Worm (Caenorhabditis elegans) whole organism, early embryonic: Measurements from ENCODE around the gene Y62E10A.3.

Source experiments
- B0310.2 ChIP-seq: sonication (generic microtip); optimal IDR thresholded peaks from 2 replicates; lab custom pipeline; 2016; ENCODE audit warnings: mild to moderate bottlenecking, missing genetic modification characterization, missing compliant biosample characterization
- F13C5.2 ChIP-seq: sonication (generic microtip); optimal IDR thresholded peaks from 2 replicates; lab custom pipeline; 2017; ENCODE audit warnings: mild to moderate bottlenecking, missing genetic modification characterization, inconsistent platforms, missing compliant biosample characterization
- aly-1 ChIP-seq: sonication (generic microtip); optimal IDR thresholded peaks from 2 replicates; lab custom pipeline; 2016; ENCODE audit warnings: missing genetic modification characterization, missing compliant biosample characterization
- ama-1 ChIP-seq: fragments of 150-350 bp; optimal IDR thresholded peaks from 2 replicates; lab custom pipeline; 2014
- ceh-13 ChIP-seq: fragments of 200-800 bp; sonication (Bioruptor generic); optimal IDR thresholded peaks from 2 replicates; lab custom pipeline; 2018; ENCODE audit warnings: mild to moderate bottlenecking, missing genetic modification characterization, missing compliant biosample characterization
- ceh-36 ChIP-seq: sonication (generic microtip); optimal IDR thresholded peaks from 2 replicates; lab custom pipeline; 2016; ENCODE audit warnings: missing genetic modification characterization, inconsistent platforms, missing compliant biosample characterization
- ets-7 ChIP-seq: sonication (generic microtip); optimal IDR thresholded peaks from 2 replicates; lab custom pipeline; 2016; ENCODE audit warnings: missing genotype, missing genetic modification characterization, missing compliant biosample characterization
- flt-1 ChIP-seq: fragments of 200-800 bp; sonication (Bioruptor generic); IDR thresholded peaks from 2 replicates; pipeline ENCODE4 v1.3.6; 2022; ENCODE audit warnings: missing genetic modification characterization, missing compliant biosample characterization
- hmbx-1 ChIP-seq: sonication (generic microtip); optimal IDR thresholded peaks from 2 replicates; lab custom pipeline; 2016; ENCODE audit warnings: mild to moderate bottlenecking, missing genetic modification characterization, missing compliant biosample characterization
- hmg-4 ChIP-seq: fragments of 200-800 bp; sonication (Bioruptor generic); optimal IDR thresholded peaks from 2 replicates; lab custom pipeline; 2018; ENCODE audit warnings: mild to moderate bottlenecking, missing genetic modification characterization, missing compliant biosample characterization
- hnd-1 ChIP-seq: sonication (generic microtip); optimal IDR thresholded peaks from 2 replicates; lab custom pipeline; 2016; ENCODE audit warnings: missing genetic modification characterization, missing compliant biosample characterization
- pes-1 ChIP-seq: fragments of 200-800 bp; sonication (Bioruptor generic); IDR thresholded peaks from 2 replicates; pipeline ENCODE4 v1.3.6; 2022; ENCODE audit warnings: missing genetic modification reagents, missing genetic modification characterization, missing compliant biosample characterization
- scrt-1 ChIP-seq: fragments of 200-800 bp; sonication (Bioruptor generic); IDR thresholded peaks from 2 replicates; pipeline ENCODE4 v1.3.6; 2022; ENCODE audit warnings: missing genetic modification characterization, missing compliant biosample characterization
- sea-1 ChIP-seq: fragments of 200-800 bp; sonication (Bioruptor generic); conservative IDR thresholded peaks from 2 replicates; pipeline ENCODE4 v1.3.6; 2022; ENCODE audit warnings: missing genetic modification characterization, missing compliant biosample characterization
- tbx-11 ChIP-seq: fragments of 200-800 bp; sonication (Bioruptor generic); IDR thresholded peaks from 2 replicates; pipeline ENCODE4 v1.3.6; 2022; ENCODE audit warnings: missing genetic modification characterization, missing compliant biosample characterization
- tbx-37 ChIP-seq: fragments of 200-800 bp; sonication (Bioruptor generic); conservative IDR thresholded peaks from 2 replicates; pipeline ENCODE4 v1.3.6; 2022; ENCODE audit warnings: missing genetic modification reagents, missing genetic modification characterization, missing compliant biosample characterization
- tra-4 ChIP-seq: sonication (generic microtip); optimal IDR thresholded peaks from 2 replicates; lab custom pipeline; 2017; ENCODE audit warnings: missing genetic modification characterization, missing compliant biosample characterization

The Y62E10A.3 gene

ce11 chrIV:13323823-13324359, 36.2 kb downstream of the Y62E10A.3 start, which contains the start of gene fat-2:
fat-2 (plus strand) TSS chrIV:13323873.
- TF ChIP-seq hnd-1 (tag; lab: Kevin White, UChicago) (no peak), pes-1 (no peak), ceh-36 (tag; lab: Kevin White, UChicago) (no peak), aly-1 (no peak), sea-1 (GFP tag; lab: Robert Waterston, UW) (no peak), F13C5.2 (no peak), ets-7 (tag; lab: Kevin White, UChicago) (no peak), tbx-11 (GFP tag; lab: Robert Waterston, UW) (no peak), scrt-1 (GFP tag; lab: Robert Waterston, UW) (no peak), hmbx-1 (no peak), tbx-37 (GFP tag; lab: Robert Waterston, UW) (no peak)

ce11 chrIV:13322429-13322828, 37.6 kb downstream of the Y62E10A.3 start:
- TF ChIP-seq aly-1 (no peak), pes-1 (no peak), tbx-37 (GFP tag; lab: Robert Waterston, UW) (no peak), hnd-1 (tag; lab: Kevin White, UChicago) (no peak), ceh-13 (GFP tag; lab: Kevin White, UChicago) (no peak), flt-1 (GFP tag; lab: Robert Waterston, UW) (no peak), hmbx-1 (no peak)

- TF ChIP-seq B0310.2 (tag; lab: Kevin White, UChicago) = no peak
- no peak for TF ChIP-seq tbx-37 (GFP tag; lab: Robert Waterston, UW)
- TF ChIP-seq tra-4 (tag; lab: Kevin White, UChicago) = no peak
These were observed 40.0 kb downstream of the Y62E10A.3 start for ce11 chrIV:13319886-13320650.

- TF ChIP-seq ceh-13 (GFP tag; lab: Kevin White, UChicago) = no peak
- TF ChIP-seq ceh-36 (tag; lab: Kevin White, UChicago) = no peak
- TF ChIP-seq scrt-1 (GFP tag; lab: Robert Waterston, UW) = no peak
- TF ChIP-seq aly-1 = no peak
- no peak for TF ChIP-seq tra-4 (tag; lab: Kevin White, UChicago)
- TF ChIP-seq B0310.2 (tag; lab: Kevin White, UChicago) = no peak
- no peak for TF ChIP-seq F13C5.2
- TF ChIP-seq ets-7 (tag; lab: Kevin White, UChicago) = no peak
- no peak for TF ChIP-seq hnd-1 (tag; lab: Kevin White, UChicago)
- TF ChIP-seq flt-1 (GFP tag; lab: Robert Waterston, UW) = no peak
- TF ChIP-seq tbx-37 (GFP tag; lab: Robert Waterston, UW) = no peak
- TF ChIP-seq tbx-11 (GFP tag; lab: Robert Waterston, UW) = no peak
- TF ChIP-seq sea-1 (GFP tag; lab: Robert Waterston, UW) = no peak
- TF ChIP-seq hmg-4 (GFP tag; lab: Kevin White, UChicago) = no peak
- no peak for TF ChIP-seq pes-1
These were observed 41.3 kb downstream of the Y62E10A.3 start for ce11 chrIV:13318773-13319172.

ce11 chrIV:13315344-13315743, 44.7 kb downstream of the Y62E10A.3 start, which contains the start of gene fat-1:
fat-1 (plus strand) TSS chrIV:13315644.
- TF ChIP-seq sea-1 (GFP tag; lab: Robert Waterston, UW) = no peak
- no peak for TF ChIP-seq ets-7 (tag; lab: Kevin White, UChicago)
- TF ChIP-seq pes-1 = no peak
- TF ChIP-seq aly-1 = no peak
- no peak for TF ChIP-seq hmbx-1
- TF ChIP-seq hnd-1 (tag; lab: Kevin White, UChicago) = no peak
- TF ChIP-seq scrt-1 (GFP tag; lab: Robert Waterston, UW) = no peak
- no peak for TF ChIP-seq ceh-36 (tag; lab: Kevin White, UChicago)
- TF ChIP-seq tbx-11 (GFP tag; lab: Robert Waterston, UW) = no peak

- TF ChIP-seq B0310.2 (tag; lab: Kevin White, UChicago) (no peak), hnd-1 (tag; lab: Kevin White, UChicago) (no peak), tra-4 (tag; lab: Kevin White, UChicago) (no peak), ets-7 (tag; lab: Kevin White, UChicago) (no peak), F13C5.2 (no peak), hmg-4 (GFP tag; lab: Kevin White, UChicago) (no peak), tbx-11 (GFP tag; lab: Robert Waterston, UW) (no peak), ceh-36 (tag; lab: Kevin White, UChicago) (no peak), ceh-13 (GFP tag; lab: Kevin White, UChicago) (no peak), aly-1 (no peak), flt-1 (GFP tag; lab: Robert Waterston, UW) (no peak), tbx-37 (GFP tag; lab: Robert Waterston, UW) (no peak), sea-1 (GFP tag; lab: Robert Waterston, UW) (no peak), hmbx-1 (no peak), pes-1 (no peak), scrt-1 (GFP tag; lab: Robert Waterston, UW) (no peak), ama-1 (no peak)
These were observed 45.9 kb downstream of the Y62E10A.3 start for ce11 chrIV:13314181-13314580.

ce11 chrIV:13313156-13313555, 46.9 kb downstream of the Y62E10A.3 start:
- no peak for TF ChIP-seq F13C5.2
- no peak for TF ChIP-seq tra-4 (tag; lab: Kevin White, UChicago)
- no peak for TF ChIP-seq hmg-4 (GFP tag; lab: Kevin White, UChicago)
- no peak for TF ChIP-seq hmbx-1
- TF ChIP-seq ama-1 = no peak
- TF ChIP-seq flt-1 (GFP tag; lab: Robert Waterston, UW) = no peak
- no peak for TF ChIP-seq ceh-13 (GFP tag; lab: Kevin White, UChicago)
- no peak for TF ChIP-seq sea-1 (GFP tag; lab: Robert Waterston, UW)
- no peak for TF ChIP-seq scrt-1 (GFP tag; lab: Robert Waterston, UW)
- TF ChIP-seq tbx-11 (GFP tag; lab: Robert Waterston, UW) = no peak
- no peak for TF ChIP-seq pes-1
- no peak for TF ChIP-seq hnd-1 (tag; lab: Kevin White, UChicago)
- no peak for TF ChIP-seq tbx-37 (GFP tag; lab: Robert Waterston, UW)
- no peak for TF ChIP-seq ceh-36 (tag; lab: Kevin White, UChicago)
- no peak for TF ChIP-seq aly-1
- TF ChIP-seq B0310.2 (tag; lab: Kevin White, UChicago) = no peak
- TF ChIP-seq ets-7 (tag; lab: Kevin White, UChicago) = no peak
